Fruit fly (Drosophila melanogaster) whole organism, pupa: Measurements from ENCODE around the gene Golgin104.

Experiments used
- CG10348 ChIP-seq: fragments of 200-800 bp; sonication (Bioruptor generic); IDR thresholded peaks from 2 replicates; pipeline ENCODE4 v1.3.6; 2022; ENCODE audit warnings: missing biosample characterization, missing genetic modification characterization
- CG12605 ChIP-seq: fragments of 200-800 bp; sonication (Bioruptor generic); IDR thresholded peaks from 2 replicates; pipeline ENCODE4 v1.3.6; 2022; ENCODE audit warnings: missing biosample characterization, missing genetic modification characterization
- CG13204 ChIP-seq: fragments of 200-800 bp; sonication (Bioruptor generic); optimal IDR thresholded peaks from 2 replicates; lab custom pipeline; 2018; ENCODE audit warnings: missing biosample characterization, mild to moderate bottlenecking, missing genetic modification characterization, moderate library complexity
- CG14655 ChIP-seq: fragments of 200-800 bp; sonication (Bioruptor generic); optimal IDR thresholded peaks from 3 replicates; lab custom pipeline; 2017; ENCODE audit warnings: mild to moderate bottlenecking, missing biosample characterization, missing genetic modification reagents, missing genetic modification characterization
- CG15710 ChIP-seq: fragments of 200-800 bp; sonication (Bioruptor generic); optimal IDR thresholded peaks from 2 replicates; lab custom pipeline; 2018; ENCODE audit warnings: missing biosample characterization, mild to moderate bottlenecking, missing genetic modification characterization, moderate library complexity
- CG17806 ChIP-seq: fragments of 200-800 bp; sonication (Bioruptor generic); optimal IDR thresholded peaks from 2 replicates; lab custom pipeline; 2018; ENCODE audit warnings: missing biosample characterization, mild to moderate bottlenecking, missing genetic modification characterization, moderate library complexity
- CG32121 ChIP-seq: fragments of 200-800 bp; sonication (Bioruptor generic); IDR thresholded peaks from 2 replicates; pipeline ENCODE4 v1.3.6; 2022; ENCODE audit warnings: missing biosample characterization, missing genetic modification characterization
- CG34367 ChIP-seq: fragments of 200-800 bp; sonication (Bioruptor generic); optimal IDR thresholded peaks from 2 replicates; lab custom pipeline; 2018; ENCODE audit warnings: missing biosample characterization, mild to moderate bottlenecking, missing genetic modification characterization
- CG4496 ChIP-seq: fragments of 200-800 bp; sonication (Bioruptor generic); IDR thresholded peaks from 3 replicates; pipeline ENCODE4 v1.3.6; 2022; ENCODE audit warnings: missing biosample characterization, missing genetic modification characterization
- CG8159 ChIP-seq: fragments of 200-800 bp; sonication (Bioruptor generic); optimal IDR thresholded peaks from 3 replicates; lab custom pipeline; 2018; ENCODE audit warnings: missing biosample characterization, mild to moderate bottlenecking, missing genetic modification characterization, moderate library complexity
- CG8301 ChIP-seq: fragments of 200-800 bp; sonication (Bioruptor generic); optimal IDR thresholded peaks from 2 replicates; lab custom pipeline; 2018; ENCODE audit warnings: missing biosample characterization, mild to moderate bottlenecking, missing genetic modification characterization
- CG9948 ChIP-seq: fragments of 200-800 bp; sonication (Bioruptor generic); optimal IDR thresholded peaks from 2 replicates; lab custom pipeline; 2018; ENCODE audit warnings: missing biosample characterization, mild to moderate bottlenecking, missing genetic modification characterization, moderate library complexity
- D1 ChIP-seq: fragments of 200-800 bp; sonication (Bioruptor generic); optimal IDR thresholded peaks from 2 replicates; lab custom pipeline; 2018; ENCODE audit warnings: missing biosample characterization, mild to moderate bottlenecking, missing genetic modification characterization, moderate library complexity
- EcR ChIP-seq: fragments of 200-800 bp; sonication (Bioruptor generic); optimal IDR thresholded peaks from 3 replicates; lab custom pipeline; 2019; ENCODE audit warnings: missing biosample characterization, missing genetic modification characterization, mild to moderate bottlenecking, moderate library complexity, missing genetic modification reagents
- Ets98B ChIP-seq: fragments of 200-800 bp; sonication (Bioruptor generic); IDR thresholded peaks from 2 replicates; pipeline ENCODE4 v1.3.6; 2022; ENCODE audit warnings: missing biosample characterization, missing genetic modification characterization
- Pif1A ChIP-seq: fragments of 200-800 bp; sonication (Bioruptor generic); optimal IDR thresholded peaks from 3 replicates; lab custom pipeline; 2016; ENCODE audit warnings: missing biosample characterization, missing genetic modification characterization
- Pif1B ChIP-seq: fragments of 200-800 bp; sonication (Bioruptor generic); optimal IDR thresholded peaks from 3 replicates; lab custom pipeline; 2016; ENCODE audit warnings: missing biosample characterization, missing genetic modification characterization
- Snoo ChIP-seq: fragments of 200-800 bp; sonication (Bioruptor generic); optimal IDR thresholded peaks from 3 replicates; lab custom pipeline; 2017; ENCODE audit warnings: missing biosample characterization, mild to moderate bottlenecking, missing genetic modification characterization, inconsistent platforms
- fd96Ca ChIP-seq: fragments of 200-800 bp; sonication (Bioruptor generic); IDR thresholded peaks from 3 replicates; pipeline ENCODE4 v1.3.6; 2022; ENCODE audit warnings: missing biosample characterization, missing genetic modification characterization
- gl ChIP-seq: fragments of 200-800 bp; sonication (Bioruptor generic); optimal IDR thresholded peaks from 2 replicates; lab custom pipeline; 2018; ENCODE audit warnings: missing biosample characterization, mild to moderate bottlenecking, missing genetic modification characterization
- rn ChIP-seq: fragments of 200-800 bp; sonication (Bioruptor generic); IDR thresholded peaks from 2 replicates; pipeline ENCODE4 v1.3.6; 2022; ENCODE audit warnings: missing biosample characterization, missing genetic modification characterization

The Golgin104 gene

DNA sequence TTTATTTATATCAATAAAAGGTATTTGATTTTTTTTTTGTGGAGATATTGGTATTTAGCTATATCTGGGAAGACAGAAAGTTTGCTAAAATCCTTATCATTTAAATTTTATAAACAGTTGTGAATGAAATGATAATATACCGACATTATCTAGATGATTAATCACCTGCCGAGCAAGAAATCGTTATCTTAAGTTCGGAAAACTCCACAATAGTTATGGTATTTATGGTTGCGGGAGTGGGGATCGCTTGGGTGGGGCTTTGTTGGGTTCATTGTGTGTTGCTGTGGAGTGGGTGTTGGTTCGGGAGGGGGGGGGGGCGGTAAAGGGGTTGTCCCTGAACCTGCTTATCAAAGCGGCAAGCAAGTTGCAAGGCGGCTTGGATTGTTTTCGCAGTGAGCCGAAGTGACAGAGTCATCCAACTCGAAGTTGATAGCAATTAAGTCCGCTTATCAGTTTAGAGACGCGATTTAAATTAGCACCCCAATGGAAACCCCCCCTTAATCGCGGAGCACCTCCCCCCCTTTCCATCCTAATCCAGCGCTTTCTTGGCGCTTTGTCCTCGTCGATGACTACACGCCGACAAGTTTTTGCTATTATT is 40.6 kb upstream of the Golgin104 start:
- no peak for TF ChIP-seq CG12605 (GFP tag; lab: Robert Waterston, UW)
- TF ChIP-seq fd96Ca (GFP tag; lab: Robert Waterston, UW), result 0 out of 3 replicates have a peak, but pooled peaks have one; percentile 20
- TF ChIP-seq EcR (GFP tag; lab: Kevin White, UChicago), result peak; percentile 91

DNA sequence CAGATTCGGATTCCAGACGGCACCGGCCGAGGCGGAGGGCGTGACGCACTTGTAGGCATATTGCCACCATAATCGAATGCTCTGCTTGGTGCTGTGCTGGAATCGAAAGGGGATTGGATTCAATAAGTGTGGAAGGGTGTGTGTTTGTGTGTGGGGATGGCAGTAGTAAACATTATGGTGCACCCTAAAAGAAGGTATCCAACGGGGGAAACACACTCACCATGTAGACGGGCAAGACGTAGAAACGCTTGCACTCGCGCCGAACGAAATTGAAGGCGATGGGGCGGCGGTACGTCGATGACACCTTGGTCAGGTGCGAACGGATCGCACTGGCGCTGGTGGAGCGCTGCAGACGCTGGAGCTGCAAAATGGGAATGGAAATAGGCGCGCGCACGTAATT is 39.5 kb upstream of the Golgin104 start:
- TF ChIP-seq fd96Ca (GFP tag; lab: Robert Waterston, UW), result 0 out of 3 replicates have a peak, but pooled peaks have one; percentile 5
- no peak for TF ChIP-seq CG15710 (tag; lab: Kevin White, UChicago)
- no peak for TF ChIP-seq CG12605 (GFP tag; lab: Robert Waterston, UW)
- TF ChIP-seq CG13204 (GFP tag; lab: Kevin White, UChicago), result no peak
- no peak for TF ChIP-seq Ets98B (GFP tag; lab: Robert Waterston, UW)

DNA sequence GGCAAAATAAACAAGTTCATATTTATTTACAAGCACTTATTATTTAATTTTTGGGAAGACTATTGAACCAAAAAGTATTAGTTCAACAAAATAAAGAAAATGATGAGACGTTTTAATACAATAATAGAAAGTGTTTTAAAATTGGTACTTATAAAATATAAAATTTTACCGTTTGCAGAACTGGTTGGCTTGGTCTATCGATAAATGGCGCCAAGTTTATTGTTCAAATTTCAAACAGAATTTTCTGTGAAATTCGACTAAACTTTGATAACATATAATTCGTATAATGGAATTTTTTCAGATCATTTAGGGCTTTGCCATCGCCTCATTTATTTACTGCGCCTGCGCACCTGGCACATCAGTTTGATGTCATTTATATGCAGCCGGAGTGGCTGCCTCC is 39.0 kb upstream of the Golgin104 start:
- TF ChIP-seq EcR (GFP tag; lab: Kevin White, UChicago) (no peak), D1 (tag; lab: Kevin White, UChicago) (no peak), CG14655 (no peak), fd96Ca (GFP tag; lab: Robert Waterston, UW) (no peak), CG4496 (GFP tag; lab: Robert Waterston, UW) (no peak), CG17806 (tag; lab: Kevin White, UChicago) (no peak), CG13204 (GFP tag; lab: Kevin White, UChicago) (no peak), CG9948 (tag; lab: Kevin White, UChicago) (no peak), CG8301 (tag; lab: Kevin White, UChicago) (no peak), rn (GFP tag; lab: Robert Waterston, UW) (no peak), CG10348 (GFP tag; lab: Robert Waterston, UW) (no peak), Pif1B (GFP tag; lab: Kevin White, UChicago) (no peak)

DNA sequence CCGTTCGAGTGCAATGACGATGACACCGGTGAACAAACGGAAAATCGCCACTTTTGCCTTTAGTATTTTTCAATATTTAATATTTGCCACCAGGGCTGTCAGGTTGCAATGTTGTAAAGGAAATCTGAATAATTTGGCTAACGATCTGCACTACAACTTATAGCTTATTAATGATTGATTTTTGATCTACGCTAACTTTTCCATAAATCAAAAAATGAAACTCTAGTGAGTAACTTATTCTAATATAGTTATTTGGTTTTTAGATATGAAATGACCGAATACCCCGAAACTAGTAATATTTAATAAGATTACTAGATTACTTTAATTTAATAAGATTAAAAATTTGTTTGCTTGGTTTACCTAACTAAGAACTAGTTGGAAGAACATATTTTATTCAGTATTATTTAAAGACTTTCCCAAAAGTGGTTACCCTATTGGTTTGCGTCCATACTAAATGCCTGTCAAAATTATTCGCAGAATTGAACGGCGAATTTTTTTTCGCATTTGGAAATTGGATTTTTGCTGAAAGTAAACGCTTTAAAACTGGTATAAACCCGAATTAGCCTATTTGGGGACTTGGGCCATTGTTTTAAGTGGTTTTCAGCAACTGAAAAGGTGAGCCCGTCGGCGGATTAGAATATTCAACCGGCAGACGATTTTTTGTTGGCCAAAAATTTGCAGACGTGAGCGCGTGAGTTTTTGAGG is 34.3 kb upstream of the Golgin104 start, which contains the start of the genes Agpat3 and RAF2:
Agpat3 (minus strand) TSS at position 78 of the 705 bp plus-strand sequence.
RAF2 (plus strand) TSS at position 448 of the 705 bp plus-strand sequence.
- peak; percentile 34 for TF ChIP-seq CG17806 (tag; lab: Kevin White, UChicago)
- no peak for TF ChIP-seq fd96Ca (GFP tag; lab: Robert Waterston, UW)
- no peak for TF ChIP-seq Pif1B (GFP tag; lab: Kevin White, UChicago)
- 0 out of 2 replicates have a peak, but pooled peaks have one; percentile 13 for TF ChIP-seq rn (GFP tag; lab: Robert Waterston, UW)
- TF ChIP-seq CG32121 (GFP tag; lab: Robert Waterston, UW), result no peak
- TF ChIP-seq CG4496 (GFP tag; lab: Robert Waterston, UW), result no peak; the same call in 2 of the 3 replicates
- no peak for TF ChIP-seq D1 (tag; lab: Kevin White, UChicago)
- TF ChIP-seq CG9948 (tag; lab: Kevin White, UChicago), result peak; percentile 35
- TF ChIP-seq CG14655, result no peak
- TF ChIP-seq CG15710 (tag; lab: Kevin White, UChicago), result peak; percentile 55
- TF ChIP-seq EcR (GFP tag; lab: Kevin White, UChicago), result no peak
- no peak for TF ChIP-seq Ets98B (GFP tag; lab: Robert Waterston, UW)
- no peak for TF ChIP-seq CG13204 (GFP tag; lab: Kevin White, UChicago)
- TF ChIP-seq Snoo (tag; lab: Kevin White, UChicago), result no peak
- TF ChIP-seq Pif1A (GFP tag; lab: Kevin White, UChicago), result no peak
- TF ChIP-seq CG10348 (GFP tag; lab: Robert Waterston, UW), result no peak
- TF ChIP-seq CG8159 (tag; lab: Kevin White, UChicago), result peak; percentile 48
- 0 out of 2 replicates have a peak, but pooled peaks have one; percentile 5 for TF ChIP-seq CG12605 (GFP tag; lab: Robert Waterston, UW)
- no peak for TF ChIP-seq CG8301 (tag; lab: Kevin White, UChicago)
- TF ChIP-seq gl (tag; lab: Kevin White, UChicago), result no peak
- no peak for TF ChIP-seq CG34367 (tag; lab: Kevin White, UChicago)

DNA sequence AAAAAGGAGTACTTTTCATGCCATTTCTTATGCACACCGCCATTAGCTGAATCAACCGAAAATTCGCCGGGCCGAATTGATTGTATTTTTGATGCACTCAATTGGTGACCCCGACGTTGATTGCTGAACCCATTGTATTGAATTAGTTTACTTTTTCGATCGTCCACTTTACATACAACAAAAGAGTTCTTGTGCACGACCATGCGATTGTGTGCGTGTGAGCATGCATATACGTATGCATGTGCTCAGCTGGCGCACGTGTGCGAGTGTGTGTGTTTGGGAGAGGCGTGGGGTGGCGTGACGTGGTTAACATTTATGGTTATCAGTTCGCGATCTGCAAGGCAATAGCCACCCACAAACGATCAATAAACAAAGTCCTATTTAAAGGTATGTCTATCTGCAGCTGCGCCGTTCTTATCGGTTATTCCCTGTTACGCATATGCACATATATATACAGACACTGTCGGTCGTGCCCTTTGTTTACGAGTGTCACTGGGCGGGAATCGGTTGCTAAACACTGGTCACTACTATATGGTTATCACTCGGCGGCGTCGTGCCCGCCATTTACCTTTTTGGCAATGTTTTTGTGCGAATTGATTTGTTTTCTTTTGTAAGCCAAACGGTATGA is 33.6 kb upstream of the Golgin104 start:
- TF ChIP-seq Pif1A (GFP tag; lab: Kevin White, UChicago) (peak; percentile 43), EcR (GFP tag; lab: Kevin White, UChicago) (peak; percentile 93), CG15710 (tag; lab: Kevin White, UChicago) (no peak), CG12605 (GFP tag; lab: Robert Waterston, UW) (0 out of 2 replicates have a peak, but pooled peaks have one; percentile 14), CG10348 (GFP tag; lab: Robert Waterston, UW) (no peak), CG13204 (GFP tag; lab: Kevin White, UChicago) (no peak), CG8159 (tag; lab: Kevin White, UChicago) (no peak), CG34367 (tag; lab: Kevin White, UChicago) (no peak), CG4496 (GFP tag; lab: Robert Waterston, UW) (0 out of 3 replicates have a peak, but pooled peaks have one; percentile 52), Ets98B (GFP tag; lab: Robert Waterston, UW) (no peak), CG17806 (tag; lab: Kevin White, UChicago) (no peak), CG32121 (GFP tag; lab: Robert Waterston, UW) (no peak)
- TF ChIP-seq, all 21 proteins: peak for 4
